Worm (Caenorhabditis elegans): ENCODE measurements around the gene math-20.
"Not testable (repeated sequence)": the region's sequence is repeated elsewhere in the genome, so short reads cannot be mapped to it uniquely, and the experiment has no call there.

The math-20 gene

DNA sequence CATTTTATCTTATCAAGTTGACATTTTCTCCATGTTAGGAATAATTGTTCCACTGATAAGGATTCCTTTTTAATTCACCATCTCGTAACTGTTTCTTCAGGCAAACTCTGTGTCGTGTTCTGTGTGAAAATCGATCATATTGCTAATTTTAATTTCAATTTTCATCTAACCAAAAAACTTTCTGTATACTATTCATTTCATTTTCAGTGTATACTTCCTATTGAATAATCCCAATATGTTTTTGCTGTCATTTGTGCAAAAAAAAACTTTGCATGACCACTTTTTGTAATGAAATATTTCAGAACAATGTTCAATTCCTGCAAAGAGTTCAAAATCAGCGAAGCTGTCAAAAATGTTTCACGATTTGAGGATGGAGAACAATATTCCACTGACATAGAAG lies 9.4 kb upstream of the math-20 start, which contains the start of gene Y16E11A.4:
Gene Y16E11A.4, plus strand, starts transcription at position 301 of the 400 bp plus-strand sequence.
- TF ChIP-seq akir-1 (GFP tag; optimal IDR thresholded peaks at IDR 0.05) (no peak), sptf-2 (GFP tag; optimal IDR thresholded peaks at IDR 0.05) (no peak), Y67H2A.10 (GFP tag; conservative IDR thresholded peaks at IDR 0.05) (no peak), K12H6.12 (tag; optimal IDR thresholded peaks at IDR 0.05) (no peak), mcd-1 (GFP tag; IDR thresholded peaks at IDR 0.05) (no peak), madf-10 (tag; optimal IDR thresholded peaks at IDR 0.05) (no peak), aptf-3 (GFP tag; IDR thresholded peaks at IDR 0.05) (no peak), ama-1 (optimal IDR thresholded peaks at IDR 0.05) (no peak), ama-1 (GFP tag; optimal IDR thresholded peaks at IDR 0.05) (no peak), egrh-3 (GFP tag; IDR thresholded peaks at IDR 0.05) (no peak), madf-6 (GFP tag; IDR thresholded peaks at IDR 0.05) (no peak), ztf-6 (GFP tag; IDR thresholded peaks at IDR 0.05) (no peak), ztf-28 (GFP tag; IDR thresholded peaks at IDR 0.05) (no peak), F39B2.1 (GFP tag; IDR thresholded peaks at IDR 0.05) (no peak), B0019.2 (GFP tag; conservative IDR thresholded peaks at IDR 0.05) (no peak), Y79H2A.3 (GFP tag; conservative IDR thresholded peaks at IDR 0.05) (no peak), unc-62 (GFP tag; optimal IDR thresholded peaks at IDR 0.05) (no peak), attf-6 (GFP tag; IDR thresholded peaks at IDR 0.05) (no peak), dpl-1 (GFP tag; optimal IDR thresholded peaks at IDR 0.05) (no peak), C17E4.6 (GFP tag; IDR thresholded peaks at IDR 0.05) (no peak)

DNA sequence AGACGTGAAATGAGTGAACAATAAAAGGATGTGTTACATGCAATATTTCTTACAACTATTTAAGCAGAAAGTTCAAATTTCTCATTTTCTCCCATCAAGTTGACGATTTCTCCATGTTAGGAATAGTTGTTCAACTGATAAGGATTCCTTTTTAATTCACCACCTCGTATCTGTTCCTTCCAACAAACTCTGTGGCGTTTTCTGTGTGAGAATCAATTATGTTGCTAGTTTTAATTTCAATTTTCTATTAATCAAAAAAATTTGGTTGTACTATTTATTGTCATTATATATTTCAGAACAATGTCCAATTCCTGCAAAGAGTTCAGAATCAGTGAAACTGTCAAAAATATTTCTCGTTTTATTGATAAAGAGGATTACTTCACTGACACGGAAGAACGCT lies 7.3 kb upstream of the math-20 start, which contains the start of gene math-44:
Gene math-44, plus strand, starts transcription at position 301 of the 400 bp plus-strand sequence.
- TF ChIP-seq nhr-80 (tag; optimal IDR thresholded peaks at IDR 0.05) (peak; percentile 4), sptf-2 (GFP tag; optimal IDR thresholded peaks at IDR 0.05) (no peak), C17E4.6 (GFP tag; IDR thresholded peaks at IDR 0.05) (no peak)

DNA sequence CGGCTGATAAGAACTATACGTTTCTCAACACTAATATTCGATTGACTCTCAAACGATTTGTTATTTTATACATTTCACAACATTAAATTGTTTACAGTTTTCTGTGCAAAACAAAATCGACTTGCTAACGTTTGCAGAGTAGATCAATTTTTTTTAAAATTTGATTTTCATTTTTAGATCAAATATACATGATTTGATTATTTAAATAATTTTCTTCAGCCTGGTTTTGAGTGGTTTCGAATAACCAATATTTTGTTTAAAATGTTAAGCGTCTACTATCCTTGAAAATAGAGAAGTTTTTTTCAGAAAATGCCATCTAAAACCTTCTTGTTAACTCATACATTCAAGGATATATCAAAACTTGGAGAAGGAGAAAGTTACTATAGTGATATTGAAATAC lies 2.6 kb upstream of the math-20 start, which contains the start of gene math-21:
Gene math-21, plus strand, starts transcription at position 301 of the 400 bp plus-strand sequence.
- TF ChIP-seq nhr-80 (tag; optimal IDR thresholded peaks at IDR 0.05) = peak; percentile 10
- no peak for TF ChIP-seq nhr-179 (tag; optimal IDR thresholded peaks at IDR 0.05)
- TF ChIP-seq lag-1 (GFP tag; IDR thresholded peaks at IDR 0.05) = no peak
- no peak for TF ChIP-seq xnd-1 (tag; optimal IDR thresholded peaks at IDR 0.05)
- TF ChIP-seq tlf-1 (GFP tag; optimal IDR thresholded peaks at IDR 0.05) = no peak
- TF ChIP-seq bed-1 (GFP tag; IDR thresholded peaks at IDR 0.05) = no peak
- no peak for TF ChIP-seq C17E4.6 (GFP tag; IDR thresholded peaks at IDR 0.05)

DNA sequence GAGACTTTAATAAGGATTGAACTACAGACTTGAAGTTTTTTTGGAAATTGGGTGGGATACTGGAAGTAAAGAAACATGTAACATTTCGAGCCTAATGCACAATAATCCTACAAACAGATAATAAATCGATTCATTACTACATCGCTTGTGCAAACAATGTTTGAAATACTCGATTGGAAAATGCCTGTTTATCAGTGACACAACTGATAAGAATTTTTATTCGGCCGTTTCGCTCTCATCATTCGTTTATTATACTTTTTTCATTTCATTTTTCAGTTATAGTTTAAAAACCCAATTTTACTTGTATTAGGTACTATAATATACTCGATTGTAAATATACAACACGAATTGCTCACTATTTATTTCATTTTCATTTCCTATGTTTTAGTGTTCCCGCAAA lies 593 bp upstream of the math-20 start:
- TF ChIP-seq dpff-1 (tag; optimal IDR thresholded peaks at IDR 0.05) (no peak), egl-44 (GFP tag; IDR thresholded peaks at IDR 0.05) (no peak), nhr-80 (tag; optimal IDR thresholded peaks at IDR 0.05) (peak; percentile 27), bed-1 (GFP tag; IDR thresholded peaks at IDR 0.05) (no peak), hlh-26 (GFP tag; conservative IDR thresholded peaks at IDR 0.05) (no peak), xnd-1 (tag; optimal IDR thresholded peaks at IDR 0.05) (no peak)

DNA sequence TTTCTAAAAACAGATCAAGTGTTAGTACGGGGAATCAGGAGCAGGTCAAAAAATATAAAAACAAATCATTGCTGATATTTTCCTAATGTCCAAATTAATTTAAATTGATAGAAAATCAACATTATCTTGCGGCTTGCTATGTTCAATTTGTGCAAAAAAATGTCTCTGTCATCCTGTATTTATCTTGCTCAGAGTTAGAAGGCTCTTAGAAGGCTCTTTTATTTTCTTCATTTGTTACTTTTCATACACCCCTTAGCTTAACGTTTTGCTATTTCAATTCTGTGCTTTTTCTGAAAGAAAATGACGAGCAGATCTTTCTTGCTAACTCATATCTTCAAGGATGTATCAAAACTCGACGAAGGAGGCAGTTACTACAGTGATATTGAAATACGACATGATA lies 2.2 kb downstream of the math-20 start, which contains the start of gene math-19:
Gene math-19, plus strand, starts transcription at position 301 of the 400 bp plus-strand sequence.
- TF ChIP-seq xnd-1 (tag; optimal IDR thresholded peaks at IDR 0.05); F23B12.7 (tag; optimal IDR thresholded peaks at IDR 0.05; ENCODE audit: insufficient read depth); ceh-91 (GFP tag; IDR thresholded peaks at IDR 0.05): not testable (repeated sequence)

DNA sequence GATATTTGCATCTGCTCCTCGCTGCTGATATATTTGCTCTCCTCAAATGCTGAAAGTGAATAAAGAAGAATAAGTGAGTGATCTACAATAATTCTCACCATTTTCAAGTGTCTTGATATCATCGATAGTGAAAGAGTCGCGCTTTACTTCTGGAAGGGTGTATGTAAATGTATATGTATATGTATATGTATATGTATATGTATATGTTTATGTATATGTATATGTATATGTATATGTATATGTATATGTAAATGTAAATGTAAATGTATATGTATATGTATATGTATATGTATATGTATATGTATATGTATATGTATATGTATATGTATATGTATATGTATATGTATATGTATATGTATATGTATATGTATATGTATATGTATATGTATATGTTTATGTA lies 4.4 kb downstream of the math-20 start, which contains the start of gene ceh-84:
Gene ceh-84, minus strand, starts transcription at position 101 of the 400 bp plus-strand sequence.
- TF ChIP-seq ztf-28 (GFP tag; IDR thresholded peaks at IDR 0.05); C17E4.6 (GFP tag; IDR thresholded peaks at IDR 0.05); atf-7 (tag; optimal IDR thresholded peaks at IDR 0.05): not testable (repeated sequence)
